Worm (Caenorhabditis elegans) whole organism, L1 larva: ENCODE results near the gene nhr-87.
A peak's percentile ranks its signal among the peaks of the same experiment; 100 is the strongest.

Experiments used
- F16B12.6 ChIP-seq: fragments of 150-350 bp; optimal IDR thresholded peaks from 2 replicates; lab custom pipeline; 2014; ENCODE audit warnings: missing biosample characterization, missing genetic modification characterization
- Y116A8C.19 ChIP-seq: sonication (generic microtip); optimal IDR thresholded peaks from 2 replicates; lab custom pipeline; 2016; ENCODE audit warnings: missing compliant biosample characterization, missing genetic modification characterization, borderline replicate concordance
- aly-2 ChIP-seq: fragments of 150-350 bp; optimal IDR thresholded peaks from 2 replicates; lab custom pipeline; 2014; ENCODE audit warnings: missing biosample characterization, missing genetic modification characterization
- blmp-1 ChIP-seq: fragments of 150-350 bp; optimal IDR thresholded peaks from 2 replicates; lab custom pipeline; 2014; ENCODE audit warnings: missing biosample characterization, missing genetic modification characterization
- ceh-63 ChIP-seq: fragments of 200-800 bp; sonication (Bioruptor generic); optimal IDR thresholded peaks from 2 replicates; lab custom pipeline; 2018; ENCODE audit warnings: mild to moderate bottlenecking, missing genetic modification characterization, missing compliant biosample characterization
- ceh-8 ChIP-seq: fragments of 200-800 bp; sonication (Bioruptor generic); optimal IDR thresholded peaks from 2 replicates; lab custom pipeline; 2018; ENCODE audit warnings: mild to moderate bottlenecking, missing genetic modification characterization, moderate library complexity, missing compliant biosample characterization
- ceh-88 ChIP-seq: fragments of 200-800 bp; sonication (Bioruptor generic); IDR thresholded peaks from 2 replicates; pipeline ENCODE4 v1.3.6; 2022; ENCODE audit warnings: missing genetic modification characterization, missing compliant biosample characterization
- ceh-90 ChIP-seq: sonication (generic microtip); optimal IDR thresholded peaks from 2 replicates; lab custom pipeline; 2016; ENCODE audit warnings: missing genetic modification characterization, missing compliant biosample characterization
- ces-1 ChIP-seq: fragments of 150-350 bp; optimal IDR thresholded peaks from 2 replicates; lab custom pipeline; 2014; ENCODE audit warnings: missing biosample characterization, missing genetic modification reagents, missing genetic modification characterization
- dpl-1 ChIP-seq, 3 experiments: fragments of 150-350 bp in 2 of 3; sonication (generic microtip) in 1 of 3; optimal IDR thresholded peaks; 2 replicates each; lab custom pipeline; 2014 to 2017; ENCODE audit warnings: missing biosample characterization in 3 of 3, missing genetic modification characterization in 3 of 3, missing genetic modification reagents in 3 of 3
- efl-1 ChIP-seq, 4 experiments: fragments of 150-350 bp; optimal IDR thresholded peaks in 3 of 4; peaks in 1 of 4; 1 replicate in 1 of 4; 2 replicates in 3 of 4; lab custom pipeline; 2014; ENCODE audit warnings: missing biosample characterization in 2 of 4, missing genetic modification characterization in 2 of 4, missing genetic modification reagents in 2 of 4
- efl-3 ChIP-seq: fragments of 200-800 bp; sonication (Bioruptor generic); optimal IDR thresholded peaks from 2 replicates; lab custom pipeline; 2018; ENCODE audit warnings: mild to moderate bottlenecking, missing genetic modification characterization, missing compliant biosample characterization
- egl-27 ChIP-seq, 2 experiments: fragments of 150-350 bp in 1 of 2; sonication (generic microtip); optimal IDR thresholded peaks; 3 replicates each; lab custom pipeline; 2017 to 2018; ENCODE audit warnings: missing biosample characterization in 2 of 2, missing genetic modification characterization in 2 of 2, missing genetic modification reagents in 2 of 2
- elt-3 ChIP-seq, 6 experiments: fragments of 150-350 bp in 1 of 6; sonication (generic microtip); optimal IDR thresholded peaks; 2 replicates each; lab custom pipeline; 2017 to 2018; ENCODE audit warnings: missing biosample characterization in 6 of 6, missing genetic modification characterization in 6 of 6, inconsistent platforms in 1 of 6
- ets-5 ChIP-seq: fragments of 200-800 bp; sonication (Bioruptor generic); IDR thresholded peaks from 2 replicates; pipeline ENCODE4 v1.3.6; 2022; ENCODE audit warnings: missing genetic modification characterization, missing compliant biosample characterization
- fkh-4 ChIP-seq: sonication (generic microtip); optimal IDR thresholded peaks from 2 replicates; lab custom pipeline; 2016; ENCODE audit warnings: missing compliant biosample characterization, missing genetic modification characterization, borderline replicate concordance
- fkh-8 ChIP-seq: sonication (generic microtip); optimal IDR thresholded peaks from 2 replicates; lab custom pipeline; 2016; ENCODE audit warnings: mild to moderate bottlenecking, missing genetic modification characterization, missing compliant biosample characterization
- fos-1 ChIP-seq: fragments of 150-350 bp; optimal IDR thresholded peaks from 2 replicates; lab custom pipeline; 2014; ENCODE audit warnings: missing biosample characterization, missing genetic modification characterization
- hlh-17 ChIP-seq: fragments of 200-800 bp; sonication (Bioruptor generic); optimal IDR thresholded peaks from 2 replicates; lab custom pipeline; 2018; ENCODE audit warnings: missing genetic modification characterization, mild to moderate bottlenecking, missing compliant biosample characterization, moderate library complexity, borderline replicate concordance
- hlh-4 ChIP-seq: sonication (generic microtip); optimal IDR thresholded peaks from 2 replicates; lab custom pipeline; 2016; ENCODE audit warnings: mild to moderate bottlenecking, missing genetic modification characterization, missing compliant biosample characterization
- hpl-2 ChIP-seq: fragments of 150-350 bp; optimal IDR thresholded peaks from 2 replicates; lab custom pipeline; 2014; ENCODE audit warnings: missing biosample characterization, missing genetic modification reagents, missing genetic modification characterization
- irx-1 ChIP-seq: sonication (generic microtip); optimal IDR thresholded peaks from 2 replicates; lab custom pipeline; 2016; ENCODE audit warnings: missing genetic modification characterization, missing compliant biosample characterization
- jun-1 ChIP-seq: fragments of 150-350 bp; optimal IDR thresholded peaks from 2 replicates; lab custom pipeline; 2014; ENCODE audit warnings: missing biosample characterization, missing genetic modification reagents, missing genetic modification characterization
- lin-14 ChIP-seq: fragments of 200-800 bp; sonication (Bioruptor generic); optimal IDR thresholded peaks from 2 replicates; lab custom pipeline; 2018; ENCODE audit warnings: mild to moderate bottlenecking, missing genetic modification characterization, moderate library complexity, missing compliant biosample characterization
- lin-15B ChIP-seq: fragments of 150-350 bp; sonication (generic microtip); optimal IDR thresholded peaks from 3 replicates; lab custom pipeline; 2014; ENCODE audit warnings: missing biosample characterization, missing genetic modification characterization
- lin-39 ChIP-seq: fragments of 150-350 bp; optimal IDR thresholded peaks from 2 replicates; lab custom pipeline; 2014; ENCODE audit warnings: missing biosample characterization, missing genetic modification reagents, missing genetic modification characterization
- lir-3 ChIP-seq: sonication (generic microtip); optimal IDR thresholded peaks from 2 replicates; lab custom pipeline; 2016; ENCODE audit warnings: mild to moderate bottlenecking, missing genetic modification characterization, moderate library complexity, missing compliant biosample characterization; ENCODE audit not compliant: poor library complexity
- mdl-1 ChIP-seq, 2 experiments: fragments of 150-350 bp; optimal IDR thresholded peaks; 2 replicates each; lab custom pipeline; 2014 to 2017; ENCODE audit warnings: missing biosample characterization in 2 of 2, missing genetic modification characterization in 2 of 2, inconsistent platforms in 1 of 2
- mep-1 ChIP-seq: fragments of 150-350 bp; optimal IDR thresholded peaks from 2 replicates; lab custom pipeline; 2014; ENCODE audit warnings: missing biosample characterization, missing genetic modification characterization
- nhr-19 ChIP-seq: fragments of 200-800 bp; sonication (Bioruptor generic); conservative IDR thresholded peaks from 2 replicates; pipeline ENCODE4 v1.3.6; 2022; ENCODE audit warnings: missing genetic modification characterization, missing compliant biosample characterization
- nhr-20 ChIP-seq: sonication (generic microtip); optimal IDR thresholded peaks from 2 replicates; lab custom pipeline; 2016; ENCODE audit warnings: mild to moderate bottlenecking, missing genetic modification characterization, missing compliant biosample characterization
- nhr-237 ChIP-seq: fragments of 150-350 bp; optimal IDR thresholded peaks from 2 replicates; lab custom pipeline; 2014; ENCODE audit warnings: missing biosample characterization, missing genetic modification characterization
- nhr-28 ChIP-seq: fragments of 150-350 bp; optimal IDR thresholded peaks from 2 replicates; lab custom pipeline; 2014; ENCODE audit warnings: missing biosample characterization, missing genetic modification characterization
- nhr-76 ChIP-seq: sonication (generic microtip); optimal IDR thresholded peaks from 2 replicates; lab custom pipeline; 2017; ENCODE audit warnings: missing biosample characterization, missing genetic modification characterization
- nhr-85 ChIP-seq: sonication (generic microtip); peaks from one replicate; lab custom pipeline; 2016; ENCODE audit warnings: missing genetic modification characterization, inconsistent platforms, missing compliant biosample characterization
- pag-3 ChIP-seq: sonication (generic microtip); optimal IDR thresholded peaks from 2 replicates; lab custom pipeline; 2017; ENCODE audit warnings: missing genetic modification characterization, mild to moderate bottlenecking, missing compliant biosample characterization, antibody characterized with exemption, borderline replicate concordance; ENCODE audit not compliant: insufficient read depth
- pax-3 ChIP-seq: fragments of 200-800 bp; sonication (Bioruptor generic); optimal IDR thresholded peaks from 2 replicates; lab custom pipeline; 2018; ENCODE audit warnings: mild to moderate bottlenecking, missing genetic modification characterization, moderate library complexity, missing compliant biosample characterization
- pqm-1 ChIP-seq: sonication (generic microtip); optimal IDR thresholded peaks from 3 replicates; lab custom pipeline; 2017; ENCODE audit warnings: missing biosample characterization, missing genetic modification characterization
- skn-1 ChIP-seq: fragments of 150-350 bp; optimal IDR thresholded peaks from 2 replicates; lab custom pipeline; 2014; ENCODE audit warnings: missing biosample characterization, missing genetic modification characterization
- snpc-4 ChIP-seq: fragments of 150-350 bp; optimal IDR thresholded peaks from 2 replicates; lab custom pipeline; 2014; ENCODE audit warnings: missing biosample characterization, missing genetic modification characterization
- snu-23 ChIP-seq: sonication (generic microtip); optimal IDR thresholded peaks from 2 replicates; lab custom pipeline; 2016; ENCODE audit warnings: missing genetic modification characterization, missing compliant biosample characterization
- sox-4 ChIP-seq: sonication (generic microtip); optimal IDR thresholded peaks from 2 replicates; lab custom pipeline; 2016; ENCODE audit warnings: missing genetic modification characterization, missing compliant biosample characterization
- sptf-1 ChIP-seq: fragments of 150-350 bp; optimal IDR thresholded peaks from 2 replicates; lab custom pipeline; 2014; ENCODE audit warnings: missing biosample characterization, missing genetic modification characterization
- sup-37 ChIP-seq: fragments of 200-800 bp; sonication (Bioruptor generic); optimal IDR thresholded peaks from 2 replicates; lab custom pipeline; 2018; ENCODE audit warnings: mild to moderate bottlenecking, missing genetic modification characterization, missing compliant biosample characterization
- tbx-2 ChIP-seq: sonication (generic microtip); optimal IDR thresholded peaks from 2 replicates; lab custom pipeline; 2016; ENCODE audit warnings: missing genetic modification characterization, missing compliant biosample characterization
- tlp-1 ChIP-seq: fragments of 150-350 bp; optimal IDR thresholded peaks from 2 replicates; lab custom pipeline; 2014; ENCODE audit warnings: missing biosample characterization, missing genetic modification characterization
- unc-130 ChIP-seq: fragments of 150-350 bp; optimal IDR thresholded peaks from 2 replicates; lab custom pipeline; 2017; ENCODE audit warnings: missing biosample characterization, missing genetic modification characterization, inconsistent platforms
- unc-62 ChIP-seq: fragments of 150-350 bp; optimal IDR thresholded peaks from 2 replicates; lab custom pipeline; 2014; ENCODE audit warnings: missing biosample characterization, missing genetic modification reagents, missing genetic modification characterization
- unc-86 ChIP-seq: sonication (generic microtip); optimal IDR thresholded peaks from 2 replicates; lab custom pipeline; 2016; ENCODE audit warnings: missing genetic modification characterization, missing compliant biosample characterization
- unc-98 ChIP-seq: fragments of 200-800 bp; sonication (Bioruptor generic); IDR thresholded peaks from 2 replicates; pipeline ENCODE4 v1.3.6; 2022; ENCODE audit warnings: missing genetic modification characterization, missing compliant biosample characterization
- ztf-4 ChIP-seq: fragments of 150-350 bp; optimal IDR thresholded peaks from 2 replicates; lab custom pipeline; 2014; ENCODE audit warnings: missing biosample characterization, missing genetic modification characterization

Gene nhr-87

DNA sequence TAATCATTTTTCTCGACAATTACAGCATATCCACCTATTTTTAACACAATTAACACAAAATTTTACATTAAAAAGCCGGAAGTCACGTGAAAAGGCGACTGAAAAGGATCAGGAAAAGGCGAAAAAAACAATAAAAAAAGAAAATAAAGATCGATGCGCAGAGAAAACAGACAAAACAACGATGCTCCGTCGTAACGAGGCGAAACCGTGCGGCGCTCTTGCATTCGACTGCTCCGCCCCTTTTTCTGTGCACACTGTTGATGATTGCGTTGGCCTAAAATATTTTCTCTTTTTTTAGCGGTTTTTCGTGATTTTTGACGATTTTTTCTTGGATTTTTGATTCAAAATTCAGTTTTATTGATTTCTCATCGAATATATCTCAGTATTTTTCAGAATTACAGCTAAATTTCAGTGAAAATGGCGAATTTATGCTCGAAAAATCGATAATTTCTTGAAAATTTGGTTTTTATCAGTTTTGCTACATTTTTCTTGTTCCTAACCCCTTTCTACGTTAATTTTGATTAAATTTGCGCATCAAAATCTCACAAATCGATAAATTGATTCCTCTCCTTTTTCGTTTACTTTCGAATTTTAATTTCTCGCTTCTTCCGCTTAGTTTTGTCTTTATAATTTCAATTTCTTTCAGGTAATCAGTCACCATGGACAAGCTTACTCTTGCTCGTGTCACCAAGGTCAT is 35.4 kb downstream of the nhr-87 start, which contains the start of gene rps-28:
TSS of gene rps-28 (plus strand) at position 647 of the 697 bp plus-strand sequence.
- TF ChIP-seq blmp-1 (tag; lab: Kevin White, UChicago) (peak; percentile 84), egl-27 (tag; optimal IDR thresholded peaks at IDR 0.05; lab: Kevin White, UChicago) (peak; percentile 89 to 92), hlh-4 (tag; lab: Kevin White, UChicago) (no peak), skn-1 (tag; lab: Kevin White, UChicago) (peak; percentile 98), ztf-4 (tag; lab: Kevin White, UChicago) (peak; percentile 96), jun-1 (tag; lab: Kevin White, UChicago) (peak; percentile 92), F16B12.6 (peak; percentile 73), elt-3 (tag; optimal IDR thresholded peaks at IDR 0.05; lab: Kevin White, UChicago) (peak; percentile 70 to 99 (median 94)), lin-15B (tag; lab: Kevin White, UChicago) (peak; percentile 95), ceh-90 (tag; lab: Kevin White, UChicago) (peak; percentile 66), ceh-8 (GFP tag; lab: Kevin White, UChicago) (peak; percentile 94), sptf-1 (no peak), Y116A8C.19 (no peak), pax-3 (peak; percentile 96), lin-14 (GFP tag; lab: Kevin White, UChicago) (peak; percentile 98), hlh-17 (no peak), pag-3 (tag; lab: Kevin White, UChicago) (no peak), nhr-28 (no peak), nhr-85 (tag; lab: Kevin White, UChicago) (peak; percentile 97), nhr-20 (tag; lab: Kevin White, UChicago) (peak; percentile 98), ets-5 (GFP tag; lab: Robert Waterston, UW) (no peak), tbx-2 (tag; lab: Kevin White, UChicago) (peak; percentile 96), unc-130 (peak; percentile 99), mep-1 (tag; lab: Kevin White, UChicago) (peak; percentile 98), ces-1 (GFP tag; lab: Kevin White, UChicago) (peak; percentile 83), nhr-76 (no peak), efl-3 (no peak), nhr-19 (GFP tag; lab: Robert Waterston, UW) (peak; percentile 96), fkh-4 (tag; lab: Kevin White, UChicago) (peak; percentile 75), hpl-2 (GFP tag; lab: Kevin White, UChicago) (peak; percentile 94), lir-3 (tag; lab: Kevin White, UChicago) (peak; percentile 90), fos-1 (tag; lab: Kevin White, UChicago) (peak; percentile 94), ceh-63 (GFP tag; lab: Kevin White, UChicago) (no peak), unc-98 (GFP tag; lab: Robert Waterston, UW) (peak; percentile 88), aly-2 (peak; percentile 89), snu-23 (peak; percentile 99), fkh-8 (tag; lab: Kevin White, UChicago) (peak; percentile 99), snpc-4 (tag; lab: Kevin White, UChicago) (peak; percentile 92), lin-39 (tag; lab: Kevin White, UChicago) (peak; percentile 89), ceh-88 (GFP tag; lab: Robert Waterston, UW) (peak; percentile 88), unc-62 (GFP tag; lab: Kevin White, UChicago) (peak; percentile 2), unc-86 (peak; percentile 96), sox-4 (tag; lab: Kevin White, UChicago) (peak; percentile 83), irx-1 (tag; lab: Kevin White, UChicago) (peak; percentile 88), nhr-237 (tag; lab: Kevin White, UChicago) (peak; percentile 93), mdl-1 (tag; optimal IDR thresholded peaks at IDR 0.05; lab: Kevin White, UChicago) (peak in 1 of 2 experiments; percentile 95), dpl-1 (GFP tag; optimal IDR thresholded peaks at IDR 0.05; lab: Kevin White, UChicago) (peak; percentile 89 to 91 (median 89)), sup-37 (GFP tag; lab: Kevin White, UChicago) (peak; percentile 77), tlp-1 (tag; lab: Kevin White, UChicago) (no peak), efl-1 (optimal IDR thresholded peaks at IDR 0.05; lab: Kevin White, UChicago) (peak; percentile 92 to 95), efl-1 (GFP tag; optimal IDR thresholded peaks at IDR 0.05 in 1 of 2; lab: Kevin White, UChicago) (peak; percentile 87 to 98), pqm-1 (peak; percentile 39)
